Worm (Caenorhabditis elegans): ENCODE measurements around the gene F47B8.1.
"Not testable (repeated sequence)": the region's sequence is repeated elsewhere in the genome, so short reads cannot be mapped to it uniquely, and the experiment has no call there.

Gene F47B8.1

ce11 chrV:14316525-14316924 is 2.4 kb upstream of the F47B8.1 start, which contains the start of gene F47B8.2:
Gene F47B8.2 (minus strand): TSS chrV:14316625.
- no peak for TF ChIP-seq lsy-2 (tag; optimal IDR thresholded peaks at IDR 0.05)
- TF ChIP-seq unc-120 (tag; optimal IDR thresholded peaks at IDR 0.05; ENCODE audit: poor library complexity, severe bottlenecking), result no peak
- TF ChIP-seq nhr-2 (tag; optimal IDR thresholded peaks at IDR 0.05), result no peak

DNA sequence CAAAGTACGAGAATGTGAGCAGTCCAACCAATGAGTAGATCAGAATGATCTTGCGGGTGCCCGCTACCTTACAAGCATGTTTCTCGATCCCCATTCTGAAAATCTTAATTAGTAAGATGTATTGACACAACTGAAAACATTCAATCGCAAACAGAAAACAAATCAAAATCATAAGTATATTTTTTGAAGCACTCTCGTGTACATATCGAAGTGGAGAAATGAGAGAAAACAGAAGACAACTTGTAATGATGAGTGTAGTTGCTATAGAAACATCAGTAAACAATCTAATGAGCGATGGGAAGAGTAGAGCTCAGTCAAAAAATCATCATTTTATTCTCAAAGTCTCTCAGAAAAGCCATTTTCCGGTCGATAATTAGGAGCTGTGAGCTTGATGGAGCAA is 1.4 kb downstream of the F47B8.1 start, which contains the start of gene F14D7.8:
Gene F14D7.8, minus strand, starts transcription at position 101 of the 400 bp plus-strand sequence.
- no peak for TF ChIP-seq unc-62 (GFP tag; optimal IDR thresholded peaks at IDR 0.05)
- TF ChIP-seq snpc-4 (tag; optimal IDR thresholded peaks at IDR 0.05), result no peak
- no peak for TF ChIP-seq ham-2 (GFP tag; optimal IDR thresholded peaks at IDR 0.05)
- no peak for TF ChIP-seq sptf-1 (tag; optimal IDR thresholded peaks at IDR 0.05)
- TF ChIP-seq sem-2 (GFP tag; optimal IDR thresholded peaks at IDR 0.05), result no peak
- TF ChIP-seq ceh-83 (GFP tag; optimal IDR thresholded peaks at IDR 0.05), result no peak
- no peak for TF ChIP-seq pha-4 (tag; optimal IDR thresholded peaks at IDR 0.05)

ce11 chrV:14311115-14311514 is 3.0 kb downstream of the F47B8.1 start, which contains the start of gene ddn-3:
Gene ddn-3 (minus strand): TSS chrV:14311215.
- TF ChIP-seq M03D4.4 (tag; optimal IDR thresholded peaks at IDR 0.05), result no peak
- no peak for TF ChIP-seq zip-8 (tag; optimal IDR thresholded peaks at IDR 0.05)
- no peak for TF ChIP-seq lin-32 (GFP tag; optimal IDR thresholded peaks at IDR 0.05)
- TF ChIP-seq mep-1 (tag; optimal IDR thresholded peaks at IDR 0.05), result no peak
- TF ChIP-seq lsy-2 (tag; optimal IDR thresholded peaks at IDR 0.05), result no peak
- no peak for TF ChIP-seq tbx-8 (GFP tag; optimal IDR thresholded peaks at IDR 0.05)
- no peak for TF ChIP-seq ztf-11 (tag; optimal IDR thresholded peaks at IDR 0.05)
- no peak for TF ChIP-seq unc-62 (GFP tag; optimal IDR thresholded peaks at IDR 0.05)
- TF ChIP-seq pha-4 (tag; optimal IDR thresholded peaks at IDR 0.05), result no peak
- TF ChIP-seq sem-2 (GFP tag; optimal IDR thresholded peaks at IDR 0.05), result no peak
- no peak for TF ChIP-seq ceh-43 (GFP tag; optimal IDR thresholded peaks at IDR 0.05)
- TF ChIP-seq nhr-12 (tag; optimal IDR thresholded peaks at IDR 0.05), result no peak
- no peak for TF ChIP-seq unc-39 (tag; optimal IDR thresholded peaks at IDR 0.05)
- TF ChIP-seq flh-1 (GFP tag; optimal IDR thresholded peaks at IDR 0.05), result no peak
- TF ChIP-seq nhr-2 (tag; optimal IDR thresholded peaks at IDR 0.05), result no peak
- TF ChIP-seq elt-3 (tag; optimal IDR thresholded peaks at IDR 0.05), result no peak
- no peak for TF ChIP-seq ceh-83 (GFP tag; optimal IDR thresholded peaks at IDR 0.05)

- not testable (repeated sequence) for TF ChIP-seq nhr-76 (tag; optimal IDR thresholded peaks at IDR 0.05); bed-3 (GFP tag; optimal IDR thresholded peaks at IDR 0.05); unc-120 (tag; optimal IDR thresholded peaks at IDR 0.05; ENCODE audit: poor library complexity, severe bottlenecking)
Observed at ce11 chrV:14309632-14310031, 4.5 kb downstream of the F47B8.1 start, which contains the start of gene F14D7.14. Gene F14D7.14 (plus strand): TSS chrV:14309932.

DNA sequence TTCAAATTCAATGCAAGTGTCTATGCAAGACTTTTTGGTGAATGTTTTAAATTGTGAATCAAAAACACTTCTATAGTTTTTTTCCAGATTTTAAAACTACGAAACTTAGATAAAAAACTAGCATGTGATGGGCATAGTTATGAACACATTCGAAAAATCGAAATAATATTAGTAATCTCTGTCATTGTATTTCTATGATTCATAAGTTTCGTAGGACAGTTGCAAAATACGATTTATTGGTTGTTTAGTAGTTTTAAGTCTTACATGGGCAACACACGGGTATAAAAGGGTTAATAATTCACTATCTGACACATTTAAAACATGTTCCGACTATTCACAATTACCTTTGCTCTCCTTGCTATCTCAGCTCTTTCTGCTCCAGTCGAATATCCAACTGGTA is 6.0 kb downstream of the F47B8.1 start, which contains the start of gene spig-5:
Gene spig-5, plus strand, starts transcription at position 301 of the 400 bp plus-strand sequence.
- not testable (repeated sequence) for TF ChIP-seq nhr-237, sptf-1, hlh-1 (tag; optimal IDR thresholded peaks at IDR 0.05)

DNA sequence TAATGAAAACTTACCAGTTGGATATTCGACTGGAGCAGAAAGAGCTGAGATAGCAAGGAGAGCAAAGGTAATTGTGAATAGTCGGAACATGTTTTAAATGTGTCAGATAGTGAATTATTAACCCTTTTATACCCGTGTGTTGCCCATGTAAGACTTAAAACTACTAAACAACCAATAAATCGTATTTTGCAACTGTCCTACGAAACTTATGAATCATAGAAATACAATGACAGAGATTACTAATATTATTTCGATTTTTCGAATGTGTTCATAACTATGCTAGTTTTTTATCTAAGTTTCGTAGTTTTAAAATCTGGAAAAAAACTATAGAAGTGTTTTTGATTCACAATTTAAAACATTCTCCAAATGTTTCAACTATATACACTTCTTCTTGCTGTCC is 7.4 kb downstream of the F47B8.1 start, which contains the start of gene spig-4:
Gene spig-4, minus strand, starts transcription at position 101 of the 400 bp plus-strand sequence.
- not testable (repeated sequence) for TF ChIP-seq ham-2 (GFP tag; optimal IDR thresholded peaks at IDR 0.05); sem-2 (GFP tag; optimal IDR thresholded peaks at IDR 0.05); zip-8 (tag; optimal IDR thresholded peaks at IDR 0.05)

DNA sequence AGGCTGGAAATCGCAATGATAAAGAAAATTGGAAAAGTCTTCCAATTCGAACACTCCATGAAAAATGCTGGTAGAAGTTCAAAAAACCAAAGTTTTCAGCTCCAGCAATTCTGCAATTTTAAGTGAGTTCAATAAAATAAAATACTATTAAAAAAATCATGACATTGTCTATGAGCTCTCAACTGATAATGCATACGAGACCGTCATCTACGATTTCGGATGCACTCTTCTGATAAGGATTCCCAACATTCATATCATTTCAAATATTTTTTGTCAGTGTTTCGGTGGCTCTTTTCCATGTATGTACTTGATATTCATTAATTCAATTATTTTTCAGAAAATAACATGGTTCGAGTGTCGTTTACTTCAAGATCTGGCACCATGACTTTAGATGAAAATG is 13.1 kb downstream of the F47B8.1 start, which contains the start of gene F14D7.6:
Gene F14D7.6, plus strand, starts transcription at position 338 of the 400 bp plus-strand sequence.
- TF ChIP-seq sptf-1 (tag; optimal IDR thresholded peaks at IDR 0.05) (no peak), sem-2 (GFP tag; optimal IDR thresholded peaks at IDR 0.05) (no peak), zip-8 (tag; optimal IDR thresholded peaks at IDR 0.05) (no peak), ceh-39 (tag; optimal IDR thresholded peaks at IDR 0.05) (no peak), mab-5 (tag; optimal IDR thresholded peaks at IDR 0.05) (no peak), unc-120 (tag; optimal IDR thresholded peaks at IDR 0.05; ENCODE audit: poor library complexity, severe bottlenecking) (no peak), bed-3 (GFP tag; optimal IDR thresholded peaks at IDR 0.05) (no peak), nhr-28 (tag; optimal IDR thresholded peaks at IDR 0.05) (no peak), nhr-2 (tag; optimal IDR thresholded peaks at IDR 0.05) (no peak), tbx-8 (GFP tag; optimal IDR thresholded peaks at IDR 0.05) (no peak), nhr-12 (tag; optimal IDR thresholded peaks at IDR 0.05) (no peak), ces-1 (GFP tag; optimal IDR thresholded peaks at IDR 0.05) (no peak), cnd-1 (tag; optimal IDR thresholded peaks at IDR 0.05) (no peak), unc-39 (tag; optimal IDR thresholded peaks at IDR 0.05) (no peak), pha-4 (tag; optimal IDR thresholded peaks at IDR 0.05) (no peak), flh-1 (GFP tag; optimal IDR thresholded peaks at IDR 0.05) (no peak), ceh-83 (GFP tag; optimal IDR thresholded peaks at IDR 0.05) (no peak), ceh-43 (GFP tag; optimal IDR thresholded peaks at IDR 0.05) (no peak)

Data from whole organism, mixed stage, embryonic.